Worm (Caenorhabditis elegans) whole organism, L2 larva: ENCODE measurements around the gene ZC513.3.

Experiments
- C34F6.9 ChIP-seq: fragments of 150-350 bp; optimal IDR thresholded peaks from 2 replicates; lab custom pipeline; 2014; ENCODE audit warnings: missing biosample characterization, missing genetic modification characterization
- Y55F3AM.14 ChIP-seq: fragments of 200-800 bp; sonication (Bioruptor generic); optimal IDR thresholded peaks from 2 replicates; lab custom pipeline; 2018; ENCODE audit warnings: mild to moderate bottlenecking, missing genetic modification characterization, missing compliant biosample characterization
- ZK546.5 ChIP-seq: sonication (generic microtip); optimal IDR thresholded peaks from 2 replicates; lab custom pipeline; 2017; ENCODE audit warnings: missing biosample characterization, missing genetic modification characterization
- alr-1 ChIP-seq: fragments of 150-350 bp; optimal IDR thresholded peaks from 2 replicates; lab custom pipeline; 2014; ENCODE audit warnings: missing biosample characterization, missing genetic modification characterization
- aly-2 ChIP-seq: fragments of 150-350 bp; optimal IDR thresholded peaks from 2 replicates; lab custom pipeline; 2014; ENCODE audit warnings: missing biosample characterization, missing genetic modification characterization
- ama-1 ChIP-seq: fragments of 150-350 bp; optimal IDR thresholded peaks from 2 replicates; lab custom pipeline; 2018; ENCODE audit warnings: inconsistent platforms
- blmp-1 ChIP-seq: sonication (generic microtip); optimal IDR thresholded peaks from 2 replicates; lab custom pipeline; 2017; ENCODE audit warnings: missing genetic modification characterization, mild to moderate bottlenecking, missing compliant biosample characterization, antibody characterized with exemption, moderate library complexity; ENCODE audit not compliant: insufficient read depth
- ceh-16 ChIP-seq: fragments of 150-350 bp; optimal IDR thresholded peaks from 2 replicates; lab custom pipeline; 2014; ENCODE audit warnings: missing biosample characterization, missing genetic modification characterization
- crh-2 ChIP-seq: sonication (generic microtip); optimal IDR thresholded peaks from 2 replicates; lab custom pipeline; 2017; ENCODE audit warnings: missing biosample characterization, missing genetic modification characterization
- egl-27 ChIP-seq: sonication (generic microtip); optimal IDR thresholded peaks from 3 replicates; lab custom pipeline; 2017; ENCODE audit warnings: missing biosample characterization, missing genetic modification reagents, missing genetic modification characterization
- fos-1 ChIP-seq: fragments of 150-350 bp; optimal IDR thresholded peaks from 2 replicates; lab custom pipeline; 2014; ENCODE audit warnings: missing biosample characterization, missing genetic modification characterization
- gmeb-1 ChIP-seq: fragments of 150-350 bp; optimal IDR thresholded peaks from 2 replicates; lab custom pipeline; 2014; ENCODE audit warnings: missing biosample characterization, missing genetic modification characterization
- lin-11 ChIP-seq: fragments of 150-350 bp; sonication (generic microtip); optimal IDR thresholded peaks from 2 replicates; lab custom pipeline; 2014; ENCODE audit warnings: missing biosample characterization, missing genetic modification characterization, inconsistent platforms, mixed read lengths
- lin-13 ChIP-seq: fragments of 150-350 bp; optimal IDR thresholded peaks from 2 replicates; lab custom pipeline; 2014; ENCODE audit warnings: missing biosample characterization, missing genetic modification reagents, missing genetic modification characterization
- lin-39 ChIP-seq: fragments of 150-350 bp; optimal IDR thresholded peaks from 2 replicates; lab custom pipeline; 2014; ENCODE audit warnings: missing biosample characterization, missing genetic modification reagents, missing genetic modification characterization
- lsy-2 ChIP-seq, 2 experiments: fragments of 150-350 bp in 1 of 2; sonication (generic microtip) in 1 of 2; optimal IDR thresholded peaks; 2 replicates each; lab custom pipeline; 2014 to 2017; ENCODE audit warnings: missing biosample characterization in 2 of 2, missing genetic modification characterization in 2 of 2
- mab-5 ChIP-seq: fragments of 150-350 bp; optimal IDR thresholded peaks from 2 replicates; lab custom pipeline; 2014; ENCODE audit warnings: missing biosample characterization, missing genetic modification characterization
- mdl-1 ChIP-seq, 2 experiments: fragments of 150-350 bp in 1 of 2; sonication (generic microtip) in 1 of 2; optimal IDR thresholded peaks; 2 replicates each; lab custom pipeline; 2017; ENCODE audit warnings: missing biosample characterization in 2 of 2, missing genetic modification characterization in 2 of 2
- nhr-10 ChIP-seq: sonication (generic microtip); optimal IDR thresholded peaks from 2 replicates; lab custom pipeline; 2017; ENCODE audit warnings: missing biosample characterization, missing genetic modification characterization
- nhr-11 ChIP-seq: fragments of 150-350 bp; optimal IDR thresholded peaks from 2 replicates; lab custom pipeline; 2014; ENCODE audit warnings: missing biosample characterization, missing genetic modification characterization
- nhr-12 ChIP-seq: fragments of 150-350 bp; optimal IDR thresholded peaks from 2 replicates; lab custom pipeline; 2014; ENCODE audit warnings: missing biosample characterization, missing genetic modification characterization
- nhr-129 ChIP-seq: fragments of 150-350 bp; optimal IDR thresholded peaks from 2 replicates; lab custom pipeline; 2014; ENCODE audit warnings: missing biosample characterization, missing genetic modification characterization
- nhr-21 ChIP-seq: fragments of 150-350 bp; optimal IDR thresholded peaks from 2 replicates; lab custom pipeline; 2014; ENCODE audit warnings: missing biosample characterization, missing genetic modification characterization
- nhr-23 ChIP-seq: fragments of 150-350 bp; optimal IDR thresholded peaks from 2 replicates; lab custom pipeline; 2014; ENCODE audit warnings: missing biosample characterization, missing genetic modification reagents, missing genetic modification characterization
- nhr-25 ChIP-seq: fragments of 150-350 bp; sonication (generic microtip); optimal IDR thresholded peaks from 3 replicates; lab custom pipeline; 2014; ENCODE audit warnings: missing biosample characterization, missing genetic modification characterization
- nhr-6 ChIP-seq: fragments of 150-350 bp; optimal IDR thresholded peaks from 2 replicates; lab custom pipeline; 2014; ENCODE audit warnings: missing biosample characterization, missing genetic modification characterization
- peb-1 ChIP-seq: fragments of 150-350 bp; optimal IDR thresholded peaks from 2 replicates; lab custom pipeline; 2014; ENCODE audit warnings: missing biosample characterization, missing genetic modification characterization
- sem-4 ChIP-seq: fragments of 150-350 bp; optimal IDR thresholded peaks from 2 replicates; lab custom pipeline; 2014; ENCODE audit warnings: missing biosample characterization, missing genetic modification reagents, missing genetic modification characterization
- skn-1 ChIP-seq: sonication (generic microtip); optimal IDR thresholded peaks from 2 replicates; lab custom pipeline; 2017; ENCODE audit warnings: missing biosample characterization, missing genetic modification characterization
- sma-3 ChIP-seq: sonication (generic microtip); optimal IDR thresholded peaks from 2 replicates; lab custom pipeline; 2016; ENCODE audit warnings: missing genetic modification reagents, missing genetic modification characterization, missing compliant biosample characterization
- sma-9 ChIP-seq, 2 experiments: fragments of 150-350 bp in 1 of 2; sonication (generic microtip) in 1 of 2; optimal IDR thresholded peaks; 2 replicates each; lab custom pipeline; 2014 to 2016; ENCODE audit warnings: missing genetic modification characterization in 2 of 2, mild to moderate bottlenecking in 1 of 2, missing biosample characterization in 1 of 2, missing compliant biosample characterization in 1 of 2, missing genetic modification reagents in 1 of 2, moderate library complexity in 1 of 2
- snpc-4 ChIP-seq: fragments of 150-350 bp; optimal IDR thresholded peaks from 2 replicates; lab custom pipeline; 2014; ENCODE audit warnings: missing biosample characterization, missing genetic modification characterization
- unc-39 ChIP-seq: fragments of 150-350 bp; optimal IDR thresholded peaks from 2 replicates; lab custom pipeline; 2014; ENCODE audit warnings: missing biosample characterization, missing genetic modification characterization
- unc-55 ChIP-seq: fragments of 150-350 bp; sonication (generic microtip); optimal IDR thresholded peaks from 3 replicates; lab custom pipeline; 2014; ENCODE audit warnings: missing biosample characterization, missing genetic modification reagents, missing genetic modification characterization
- unc-62 ChIP-seq: fragments of 150-350 bp; optimal IDR thresholded peaks from 2 replicates; lab custom pipeline; 2014; ENCODE audit warnings: missing biosample characterization, missing genetic modification reagents, missing genetic modification characterization
- zag-1 ChIP-seq: fragments of 150-350 bp; optimal IDR thresholded peaks from 2 replicates; lab custom pipeline; 2014; ENCODE audit warnings: missing biosample characterization, missing genetic modification characterization
- ztf-1 ChIP-seq: fragments of 200-800 bp; sonication (Bioruptor generic); conservative IDR thresholded peaks from 2 replicates; pipeline ENCODE4 v1.3.6; 2022; ENCODE audit warnings: missing genetic modification characterization, missing compliant biosample characterization
- ztf-11 ChIP-seq: sonication (generic microtip); optimal IDR thresholded peaks from 2 replicates; lab custom pipeline; 2017; ENCODE audit warnings: missing biosample characterization, missing genetic modification characterization

ZC513.3 gene

ce11 chrV:8039085-8039525 lies 7.7 kb upstream of the ZC513.3 start (continued):
- peak in 1 of 2 experiments; percentile 45 for TF ChIP-seq lsy-2 (tag; optimal IDR thresholded peaks at IDR 0.05; lab: Kevin White, UChicago)
- no peak for TF ChIP-seq peb-1 (tag; lab: Kevin White, UChicago)
- TF ChIP-seq ztf-1 (GFP tag; lab: Robert Waterston, UW): no peak
- TF ChIP-seq alr-1 (tag; lab: Kevin White, UChicago): no peak
- TF ChIP-seq ZK546.5 (tag; lab: Kevin White, UChicago): no peak
- TF ChIP-seq lin-13 (GFP tag; lab: Kevin White, UChicago): peak; percentile 70
- no peak for TF ChIP-seq mdl-1 (tag; optimal IDR thresholded peaks at IDR 0.05; lab: Kevin White, UChicago)
- TF ChIP-seq zag-1 (tag; lab: Kevin White, UChicago): no peak
- peak; percentile 65 for TF ChIP-seq nhr-25 (tag; lab: Kevin White, UChicago)
- no peak for TF ChIP-seq nhr-12

ce11 chrV:8039606-8040005 lies 7.2 kb upstream of the ZC513.3 start:
- TF ChIP-seq nhr-21 (tag; lab: Kevin White, UChicago) (peak; percentile 34), mdl-1 (tag; optimal IDR thresholded peaks at IDR 0.05; lab: Kevin White, UChicago) (no peak), ama-1 (peak; percentile 73), nhr-10 (no peak), unc-39 (tag; lab: Kevin White, UChicago) (no peak), lin-39 (no peak), sma-9 (GFP tag; optimal IDR thresholded peaks at IDR 0.05; lab: Kevin White, UChicago) (peak; percentile 5), sma-9 (tag; optimal IDR thresholded peaks at IDR 0.05; lab: Kevin White, UChicago) (no peak), crh-2 (no peak)

ce11 chrV:8040247-8041084 lies 6.3 kb upstream of the ZC513.3 start:
- TF ChIP-seq nhr-6: no peak
- TF ChIP-seq nhr-21 (tag; lab: Kevin White, UChicago): peak; percentile 93
- TF ChIP-seq aly-2 (tag; lab: Kevin White, UChicago): no peak
- TF ChIP-seq nhr-129 (tag; lab: Kevin White, UChicago): no peak
- TF ChIP-seq unc-62 (GFP tag; lab: Kevin White, UChicago): no peak
- TF ChIP-seq zag-1 (tag; lab: Kevin White, UChicago): no peak
- no peak for TF ChIP-seq crh-2
- TF ChIP-seq ceh-16: peak; percentile 64
- TF ChIP-seq nhr-25 (tag; lab: Kevin White, UChicago): peak; percentile 43
- TF ChIP-seq sma-9 (GFP tag; optimal IDR thresholded peaks at IDR 0.05; lab: Kevin White, UChicago): peak; percentile 79
- no peak for TF ChIP-seq sma-9 (tag; optimal IDR thresholded peaks at IDR 0.05; lab: Kevin White, UChicago)
- peak; percentile 83 for TF ChIP-seq blmp-1
- peak; percentile 1 for TF ChIP-seq sem-4 (tag; lab: Kevin White, UChicago)
- TF ChIP-seq ama-1: peak; percentile 94
- no peak for TF ChIP-seq gmeb-1
- TF ChIP-seq unc-55 (GFP tag; lab: Kevin White, UChicago): no peak
- TF ChIP-seq egl-27 (tag; lab: Kevin White, UChicago): peak; percentile 33
- TF ChIP-seq sma-3 (GFP tag; lab: Kevin White, UChicago): peak; percentile 89
- peak; percentile 55 for TF ChIP-seq fos-1

- no peak for TF ChIP-seq nhr-11 (tag; lab: Kevin White, UChicago)
- no peak for TF ChIP-seq mab-5
- TF ChIP-seq blmp-1: no peak
- TF ChIP-seq mdl-1 (tag; optimal IDR thresholded peaks at IDR 0.05; lab: Kevin White, UChicago): no peak
- no peak for TF ChIP-seq alr-1 (tag; lab: Kevin White, UChicago)
- TF ChIP-seq ZK546.5 (tag; lab: Kevin White, UChicago): no peak
- no peak for TF ChIP-seq peb-1 (tag; lab: Kevin White, UChicago)
- no peak for TF ChIP-seq Y55F3AM.14 (GFP tag; lab: Kevin White, UChicago)
- TF ChIP-seq nhr-21 (tag; lab: Kevin White, UChicago): no peak
- no peak for TF ChIP-seq ztf-11
- no peak for TF ChIP-seq ztf-1 (GFP tag; lab: Robert Waterston, UW)
- no peak for TF ChIP-seq gmeb-1
- TF ChIP-seq sma-9 (GFP tag; optimal IDR thresholded peaks at IDR 0.05; lab: Kevin White, UChicago): no peak
- no peak for TF ChIP-seq sma-9 (tag; optimal IDR thresholded peaks at IDR 0.05; lab: Kevin White, UChicago)
- TF ChIP-seq sma-3 (GFP tag; lab: Kevin White, UChicago): no peak
- TF ChIP-seq nhr-23 (tag; lab: Kevin White, UChicago): no peak
- TF ChIP-seq snpc-4: no peak
- TF ChIP-seq crh-2: no peak
- TF ChIP-seq lin-11: no peak
- no peak for TF ChIP-seq C34F6.9 (tag; lab: Kevin White, UChicago)
- no peak for TF ChIP-seq skn-1 (tag; lab: Kevin White, UChicago)
- TF ChIP-seq, all 48 proteins: peak for 0
Observed at ce11 chrV:8041336-8041868, 5.4 kb upstream of the ZC513.3 start.
